Worm (Caenorhabditis elegans): ENCODE data around the gene F29B9.5.

- TF ChIP-seq dao-5 (tag; optimal IDR thresholded peaks at IDR 0.05) = no peak
- TF ChIP-seq W03F9.2 (tag; optimal IDR thresholded peaks at IDR 0.05) = no peak
Measured at ce11 chrIV:4667835-4668234, 15.6 kb downstream of the F29B9.5 start.
